Fruit fly (Drosophila melanogaster): ENCODE data around the gene CG18731.
A peak's percentile ranks its signal among the peaks of the same experiment; 100 is the strongest.

Gene CG18731

DNA sequence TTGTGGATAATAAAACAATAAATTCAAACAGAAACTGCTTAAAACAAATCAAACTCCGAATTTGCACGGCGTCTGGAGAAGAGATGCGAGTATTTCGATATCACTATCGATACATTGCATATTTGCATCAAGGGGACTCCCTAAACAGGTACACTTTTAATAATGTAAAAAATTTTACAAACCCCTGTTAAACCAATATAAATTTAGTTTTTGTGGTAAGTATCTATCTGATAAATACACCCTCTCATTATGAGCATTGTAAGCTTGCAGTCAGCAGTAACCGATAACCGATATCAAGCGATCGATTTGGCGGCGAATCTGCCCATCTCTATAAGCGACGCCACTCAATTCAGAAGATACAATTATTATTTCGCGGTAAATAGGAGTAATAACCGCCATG is 49.5 kb upstream of the CG18731 start, which contains the start of the genes Bub3 and Cap-D2 (continued):
- TF ChIP-seq CG13123 (GFP tag; optimal IDR thresholded peaks at IDR 0.05) (peak; percentile 47), CG17568 (GFP tag; optimal IDR thresholded peaks at IDR 0.05) (no peak), E2f1 (GFP tag; IDR thresholded peaks at IDR 0.05) (peak; percentile 44), br (optimal IDR thresholded peaks at IDR 0.05) (no peak), CG11504 (tag; optimal IDR thresholded peaks at IDR 0.05) (no peak), ttk (GFP tag; IDR thresholded peaks at IDR 0.05) (no peak), Nf-YA (GFP tag; IDR thresholded peaks at IDR 0.05) (no peak), CG18619 (GFP tag; optimal IDR thresholded peaks at IDR 0.05) (peak; percentile 44), CG12942 (GFP tag; optimal IDR thresholded peaks at IDR 0.05) (peak; percentile 57), Dip2 (GFP tag; IDR thresholded peaks at IDR 0.05) (no peak), MESR4 (GFP tag; optimal IDR thresholded peaks at IDR 0.05) (peak; percentile 42), CG42726 (GFP tag; IDR thresholded peaks at IDR 0.05; ENCODE audit: partially characterized antibody) (0 out of 2 replicates have a peak, but pooled peaks have one; percentile 12), p53 (GFP tag; optimal IDR thresholded peaks at IDR 0.05) (peak; percentile 33), slp2 (GFP tag; optimal IDR thresholded peaks at IDR 0.05) (peak; percentile 46), CTCF (GFP tag; optimal IDR thresholded peaks at IDR 0.05) (no peak), hth (optimal IDR thresholded peaks at IDR 0.05) (no peak), CG11696 (GFP tag; IDR thresholded peaks at IDR 0.05) (no peak), CG1233 (GFP tag; optimal IDR thresholded peaks at IDR 0.05) (peak; percentile 60), Hmr (GFP tag; optimal IDR thresholded peaks at IDR 0.05) (peak; percentile 60), Xrp1 (GFP tag; IDR thresholded peaks at IDR 0.05) (peak; percentile 80), CG11456 (GFP tag; IDR thresholded peaks at IDR 0.05) (0 out of 3 replicates have a peak, but pooled peaks have one; percentile 13), CG14050 (GFP tag; IDR thresholded peaks at IDR 0.05) (peak; percentile 70), unc-4 (GFP tag; IDR thresholded peaks at IDR 0.05; ENCODE audit: partially characterized antibody) (peak; percentile 84), CG17829 (tag; optimal IDR thresholded peaks at IDR 0.05) (peak; percentile 49), ems (GFP tag; optimal IDR thresholded peaks at IDR 0.05) (peak; percentile 79), CG7372 (GFP tag; IDR thresholded peaks at IDR 0.05) (peak; percentile 57), CG18764 (GFP tag; optimal IDR thresholded peaks at IDR 0.05) (no peak), Dip3 (GFP tag; optimal IDR thresholded peaks at IDR 0.05) (peak; percentile 72), chn (GFP tag; optimal IDR thresholded peaks at IDR 0.05) (peak; percentile 84), CG13775 (GFP tag; optimal IDR thresholded peaks at IDR 0.05) (peak; percentile 73), CG17361 (GFP tag; IDR thresholded peaks at IDR 0.05) (no peak), CG43689 (GFP tag; IDR thresholded peaks at IDR 0.05) (no peak), CG6854 (GFP tag; optimal IDR thresholded peaks at IDR 0.05) (no peak), CG7271 (tag; optimal IDR thresholded peaks at IDR 0.05) (peak; percentile 39), CG8478 (optimal IDR thresholded peaks at IDR 0.05) (no peak), unpg (GFP tag; optimal IDR thresholded peaks at IDR 0.05) (peak; percentile 74), lmd (GFP tag; IDR thresholded peaks at IDR 0.05) (no peak), Camta (GFP tag; optimal IDR thresholded peaks at IDR 0.05) (peak; percentile 56), Hr3 (GFP tag; optimal IDR thresholded peaks at IDR 0.05) (peak; percentile 59), GATAe (GFP tag; conservative IDR thresholded peaks at IDR 0.05) (no peak), dati (GFP tag; IDR thresholded peaks at IDR 0.05) (0 out of 2 replicates have a peak, but pooled peaks have one; percentile 20), pb (GFP tag; optimal IDR thresholded peaks at IDR 0.05) (peak; percentile 28), CrebB (tag; optimal IDR thresholded peaks at IDR 0.05) (peak; percentile 48), CG11723 (GFP tag; optimal IDR thresholded peaks at IDR 0.05) (peak; percentile 16), gro (GFP tag; optimal IDR thresholded peaks at IDR 0.05) (no peak), cg (GFP tag; optimal IDR thresholded peaks at IDR 0.05) (no peak), Vsx1 (GFP tag; optimal IDR thresholded peaks at IDR 0.05) (no peak), MBD-R2 (GFP tag; IDR thresholded peaks at IDR 0.05) (peak; percentile 94), CG30020 (tag; optimal IDR thresholded peaks at IDR 0.05) (no peak), exex (tag; optimal IDR thresholded peaks at IDR 0.05) (no peak), fd102C (GFP tag; optimal IDR thresholded peaks at IDR 0.05) (no peak), CkIIα-i1 (GFP tag; IDR thresholded peaks at IDR 0.05) (no peak), gcm2 (GFP tag; optimal IDR thresholded peaks at IDR 0.05) (peak; percentile 38)

Measured in whole organism, embryonic.